Fruit fly (Drosophila melanogaster) whole organism, embryonic: ENCODE measurements around the gene CG1309.
A peak's percentile ranks its signal among the peaks of the same experiment; 100 is the strongest.

Experiments
- Ada2b ChIP-seq: fragments of 200-800 bp; sonication (Bioruptor generic); IDR thresholded peaks from 2 replicates; pipeline ENCODE4 v1.3.6; 2022; ENCODE audit warnings: missing biosample characterization, missing genetic modification characterization
- C15 ChIP-seq: fragments of 200-800 bp; sonication (Bioruptor generic); IDR thresholded peaks from 3 replicates; pipeline ENCODE4 v1.3.6; 2022; ENCODE audit warnings: missing biosample characterization, missing genetic modification characterization
- CG12391 ChIP-seq: fragments of 200-800 bp; sonication (Bioruptor generic); optimal IDR thresholded peaks from 3 replicates; lab custom pipeline; 2018; ENCODE audit warnings: missing biosample characterization, mild to moderate bottlenecking, missing genetic modification characterization, moderate library complexity
- CG12744 ChIP-seq: fragments of 200-800 bp; sonication (Bioruptor generic); optimal IDR thresholded peaks from 2 replicates; lab custom pipeline; 2016; ENCODE audit warnings: missing biosample characterization, missing genetic modification characterization
- CG13123 ChIP-seq: fragments of 200-800 bp; sonication (Bioruptor generic); optimal IDR thresholded peaks from 2 replicates; lab custom pipeline; 2016; ENCODE audit warnings: missing biosample characterization, missing genetic modification characterization
- CG13287 ChIP-seq: fragments of 200-800 bp; sonication (Bioruptor generic); IDR thresholded peaks from 2 replicates; pipeline ENCODE4 v1.3.6; 2022; ENCODE audit warnings: missing biosample characterization, missing genetic modification characterization; ENCODE audit not compliant: partially characterized antibody
- CG13624 ChIP-seq: fragments of 200-800 bp; sonication (Bioruptor generic); optimal IDR thresholded peaks from 2 replicates; lab custom pipeline; 2016; ENCODE audit warnings: missing biosample characterization, missing genetic modification characterization
- CG13894 ChIP-seq: fragments of 200-800 bp; sonication (Bioruptor generic); optimal IDR thresholded peaks from 3 replicates; lab custom pipeline; 2018; ENCODE audit warnings: missing biosample characterization, mild to moderate bottlenecking, missing genetic modification characterization, moderate library complexity
- CG14860 ChIP-seq: fragments of 200-800 bp; sonication (Bioruptor generic); IDR thresholded peaks from 3 replicates; pipeline ENCODE4 v1.3.6; 2022; ENCODE audit warnings: missing biosample characterization, missing genetic modification characterization; ENCODE audit not compliant: partially characterized antibody
- CG14965 ChIP-seq: fragments of 200-800 bp; sonication (Bioruptor generic); optimal IDR thresholded peaks from 2 replicates; lab custom pipeline; 2016; ENCODE audit warnings: missing biosample characterization, missing genetic modification characterization, borderline replicate concordance
- CG17568 ChIP-seq: fragments of 200-800 bp; sonication (Bioruptor generic); optimal IDR thresholded peaks from 2 replicates; lab custom pipeline; 2018; ENCODE audit warnings: missing biosample characterization, mild to moderate bottlenecking, missing genetic modification characterization, moderate library complexity
- CG30431 ChIP-seq: fragments of 200-800 bp; sonication (Bioruptor generic); optimal IDR thresholded peaks from 2 replicates; lab custom pipeline; 2017; ENCODE audit warnings: missing biosample characterization, missing genetic modification characterization
- CG4328 ChIP-seq: fragments of 200-800 bp; sonication (Bioruptor generic); optimal IDR thresholded peaks from 3 replicates; lab custom pipeline; 2017; ENCODE audit warnings: missing biosample characterization, missing genetic modification reagents, missing genetic modification characterization
- CG6765 ChIP-seq: fragments of 200-800 bp; sonication (Bioruptor generic); optimal IDR thresholded peaks from 3 replicates; lab custom pipeline; 2017; ENCODE audit warnings: missing biosample characterization, mild to moderate bottlenecking, missing genetic modification characterization
- CG6854 ChIP-seq: fragments of 200-800 bp; sonication (Bioruptor generic); optimal IDR thresholded peaks from 3 replicates; lab custom pipeline; 2017; ENCODE audit warnings: missing biosample characterization, mild to moderate bottlenecking, missing genetic modification characterization
- CG7987 ChIP-seq: fragments of 200-800 bp; sonication (Bioruptor generic); optimal IDR thresholded peaks from 2 replicates; lab custom pipeline; 2018; ENCODE audit warnings: missing biosample characterization, mild to moderate bottlenecking, missing genetic modification characterization, moderate library complexity
- CG8924 ChIP-seq: fragments of 200-800 bp; optimal IDR thresholded peaks from 3 replicates; lab custom pipeline; 2019; ENCODE audit warnings: missing biosample characterization, mild to moderate bottlenecking, missing genetic modification characterization, moderate library complexity
- Deaf1 ChIP-seq: fragments of 200-800 bp; optimal IDR thresholded peaks from 3 replicates; lab custom pipeline; 2019; ENCODE audit warnings: missing biosample characterization, mild to moderate bottlenecking, missing genetic modification characterization, moderate library complexity
- Doc3 ChIP-seq: fragments of 200-800 bp; sonication (Bioruptor generic); IDR thresholded peaks from 3 replicates; pipeline ENCODE4 v1.3.6; 2022; ENCODE audit warnings: missing biosample characterization, missing genetic modification characterization; ENCODE audit not compliant: partially characterized antibody
- E2f2 ChIP-seq: fragments of 200-800 bp; sonication (Bioruptor generic); IDR thresholded peaks from 2 replicates; pipeline ENCODE4 v1.3.6; 2022; ENCODE audit warnings: missing biosample characterization, missing genetic modification characterization
- Fer1 ChIP-seq: fragments of 200-800 bp; sonication (Bioruptor generic); optimal IDR thresholded peaks from 2 replicates; lab custom pipeline; 2017; ENCODE audit warnings: missing biosample characterization, mild to moderate bottlenecking, missing genetic modification characterization
- Gug ChIP-seq: fragments of 200-800 bp; sonication (Bioruptor generic); IDR thresholded peaks from 4 replicates; pipeline ENCODE4 v1.3.6; 2022; ENCODE audit warnings: missing biosample characterization, missing genetic modification characterization
- Hand ChIP-seq: fragments of 200-800 bp; sonication (Bioruptor generic); optimal IDR thresholded peaks from 2 replicates; lab custom pipeline; 2017; ENCODE audit warnings: mild to moderate bottlenecking, missing biosample characterization, missing genetic modification reagents, missing genetic modification characterization
- Hey ChIP-seq: fragments of 200-800 bp; sonication (Bioruptor generic); optimal IDR thresholded peaks from 3 replicates; lab custom pipeline; 2018; ENCODE audit warnings: missing biosample characterization, mild to moderate bottlenecking, missing genetic modification characterization
- Hsf ChIP-seq: fragments of 200-800 bp; sonication (Bioruptor generic); optimal IDR thresholded peaks from 3 replicates; lab custom pipeline; 2016; ENCODE audit warnings: missing biosample characterization, missing genetic modification characterization
- NFAT ChIP-seq: fragments of 200-800 bp; sonication (Bioruptor generic); IDR thresholded peaks from 2 replicates; pipeline ENCODE4 v1.3.6; 2022; ENCODE audit warnings: missing biosample characterization, missing genetic modification characterization
- Opbp ChIP-seq: fragments of 200-800 bp; sonication (Bioruptor generic); IDR thresholded peaks from 3 replicates; pipeline ENCODE4 v1.3.6; 2022; ENCODE audit warnings: missing biosample characterization, missing genetic modification characterization; ENCODE audit not compliant: partially characterized antibody
- Poxn ChIP-seq: fragments of 200-800 bp; sonication (Bioruptor generic); IDR thresholded peaks from 2 replicates; pipeline ENCODE4 v1.3.6; 2022; ENCODE audit warnings: missing biosample characterization, missing genetic modification characterization
- Sox102F ChIP-seq: fragments of 200-800 bp; sonication (Bioruptor generic); optimal IDR thresholded peaks from 2 replicates; lab custom pipeline; 2018; ENCODE audit warnings: missing biosample characterization, mild to moderate bottlenecking, missing genetic modification characterization, moderate library complexity
- bbx ChIP-seq: fragments of 200-800 bp; sonication (Bioruptor generic); IDR thresholded peaks from 2 replicates; pipeline ENCODE4 v1.3.6; 2022; ENCODE audit warnings: missing biosample characterization, missing genetic modification characterization; ENCODE audit not compliant: partially characterized antibody
- cas ChIP-seq: fragments of 200-800 bp; sonication (Bioruptor generic); IDR thresholded peaks from 2 replicates; pipeline ENCODE4 v1.3.6; 2022; ENCODE audit warnings: missing biosample characterization, missing genetic modification characterization
- chinmo ChIP-seq: fragments of 200-800 bp; sonication (Bioruptor generic); IDR thresholded peaks from 4 replicates; pipeline ENCODE4 v1.3.6; 2022; ENCODE audit warnings: missing biosample characterization, missing genetic modification characterization; ENCODE audit not compliant: partially characterized antibody
- croc ChIP-seq: fragments of 200-800 bp; sonication (Bioruptor generic); conservative IDR thresholded peaks from 3 replicates; pipeline ENCODE4 v1.3.6; 2022; ENCODE audit warnings: missing biosample characterization, missing genetic modification characterization
- danr ChIP-seq: fragments of 200-800 bp; sonication (Bioruptor generic); IDR thresholded peaks from 2 replicates; pipeline ENCODE4 v1.3.6; 2022; ENCODE audit warnings: missing biosample characterization, missing genetic modification characterization
- dati ChIP-seq: fragments of 200-800 bp; sonication (Bioruptor generic); IDR thresholded peaks from 2 replicates; pipeline ENCODE4 v1.3.6; 2022; ENCODE audit warnings: missing biosample characterization, missing genetic modification characterization
- dm ChIP-seq: fragments of 200-800 bp; sonication (Bioruptor generic); optimal IDR thresholded peaks from 3 replicates; lab custom pipeline; 2016; ENCODE audit warnings: missing biosample characterization, missing genetic modification characterization
- en ChIP-seq: fragments of 200-800 bp; sonication (Bioruptor generic); optimal IDR thresholded peaks from 2 replicates; lab custom pipeline; 2016; ENCODE audit warnings: missing biosample characterization, missing genetic modification characterization
- gro ChIP-seq: fragments of 200-800 bp; sonication (Bioruptor generic); optimal IDR thresholded peaks from 2 replicates; lab custom pipeline; 2016; ENCODE audit warnings: missing biosample characterization, missing genetic modification characterization
- gsb-n ChIP-seq: fragments of 200-800 bp; sonication (Bioruptor generic); optimal IDR thresholded peaks from 3 replicates; lab custom pipeline; 2018; ENCODE audit warnings: missing biosample characterization, mild to moderate bottlenecking, missing genetic modification characterization
- ind ChIP-seq: fragments of 200-800 bp; sonication (Bioruptor generic); optimal IDR thresholded peaks from 3 replicates; lab custom pipeline; 2016; ENCODE audit warnings: missing biosample characterization, missing genetic modification characterization
- kay ChIP-seq: fragments of 200-800 bp; sonication (Bioruptor generic); optimal IDR thresholded peaks from 2 replicates; lab custom pipeline; 2016; ENCODE audit warnings: missing biosample characterization, missing genetic modification characterization
- mirr ChIP-seq: fragments of 200-800 bp; sonication (Bioruptor generic); optimal IDR thresholded peaks from 3 replicates; lab custom pipeline; 2018; ENCODE audit warnings: missing biosample characterization, mild to moderate bottlenecking, missing genetic modification characterization
- mld ChIP-seq: fragments of 200-800 bp; sonication (Bioruptor generic); IDR thresholded peaks from 3 replicates; pipeline ENCODE4 v1.3.6; 2022; ENCODE audit warnings: missing biosample characterization, missing genetic modification characterization; ENCODE audit not compliant: partially characterized antibody
- oc ChIP-seq: fragments of 200-800 bp; sonication (Bioruptor generic); optimal IDR thresholded peaks from 2 replicates; lab custom pipeline; 2018; ENCODE audit warnings: missing biosample characterization, mild to moderate bottlenecking, missing genetic modification characterization, moderate library complexity
- onecut ChIP-seq: fragments of 200-800 bp; sonication (Bioruptor generic); IDR thresholded peaks from 2 replicates; pipeline ENCODE4 v1.3.6; 2022; ENCODE audit warnings: missing biosample characterization, missing genetic modification characterization
- p53 ChIP-seq: fragments of 200-800 bp; sonication (Bioruptor generic); optimal IDR thresholded peaks from 2 replicates; lab custom pipeline; 2016; ENCODE audit warnings: missing biosample characterization, missing genetic modification characterization
- pho ChIP-seq: fragments of 200-800 bp; sonication (Bioruptor generic); optimal IDR thresholded peaks from 2 replicates; lab custom pipeline; 2016; ENCODE audit warnings: missing biosample characterization, missing genetic modification characterization
- row ChIP-seq: fragments of 200-800 bp; sonication (Bioruptor generic); IDR thresholded peaks from 3 replicates; pipeline ENCODE4 v1.3.6; 2022; ENCODE audit warnings: missing biosample characterization, missing genetic modification characterization
- toy ChIP-seq: fragments of 200-800 bp; sonication (Bioruptor generic); IDR thresholded peaks from 2 replicates; pipeline ENCODE4 v1.3.6; 2022; ENCODE audit warnings: missing biosample characterization, missing genetic modification characterization
- trh ChIP-seq: fragments of 200-800 bp; sonication (Bioruptor generic); optimal IDR thresholded peaks from 2 replicates; lab custom pipeline; 2016; ENCODE audit warnings: missing biosample characterization, missing genetic modification characterization
- wek ChIP-seq: fragments of 200-800 bp; sonication (Bioruptor generic); optimal IDR thresholded peaks from 3 replicates; lab custom pipeline; 2018; ENCODE audit warnings: missing biosample characterization, mild to moderate bottlenecking, missing genetic modification characterization, moderate library complexity

Gene CG1309

DNA sequence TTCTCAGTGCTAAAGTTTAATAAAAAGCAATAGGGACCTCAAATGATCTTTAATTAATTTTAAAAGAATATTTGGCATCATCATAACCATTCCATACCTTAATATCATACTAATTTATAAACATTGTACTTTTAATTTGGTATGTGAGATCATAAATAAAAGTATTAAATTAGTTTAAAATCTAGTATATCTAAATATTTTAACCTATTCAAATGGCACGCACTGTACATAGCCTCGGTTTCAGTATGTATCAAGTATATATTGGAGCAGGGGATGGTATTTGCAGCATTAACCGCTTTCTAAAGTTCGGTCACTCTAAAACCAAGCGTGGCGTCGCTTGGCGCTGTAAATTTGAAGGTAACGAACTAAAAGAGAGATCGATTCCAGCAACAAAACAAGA lies 16.8 kb upstream of the CG1309 start, which contains the start of gene pav (continued):
- TF ChIP-seq Fer1 (GFP tag; lab: Kevin White, UChicago) (no peak), Ada2b (GFP tag; lab: Robert Waterston, UW) (peak; percentile 56), kay (GFP tag; lab: Kevin White, UChicago) (no peak), pho (no peak), Opbp (GFP tag; lab: Robert Waterston, UW) (0 out of 3 replicates have a peak, but pooled peaks have one; percentile 6), CG12744 (no peak), danr (GFP tag; lab: Robert Waterston, UW) (no peak), ind (GFP tag; lab: Kevin White, UChicago) (peak; percentile 31), CG6854 (GFP tag; lab: Kevin White, UChicago) (no peak), CG8924 (tag; lab: Kevin White, UChicago) (peak; percentile 66), croc (GFP tag; lab: Robert Waterston, UW) (no peak), E2f2 (GFP tag; lab: Robert Waterston, UW) (peak; percentile 93), Poxn (no peak), bbx (GFP tag; lab: Robert Waterston, UW) (no peak), CG30431 (GFP tag; lab: Kevin White, UChicago) (no peak), dati (GFP tag; lab: Robert Waterston, UW) (no peak), trh (GFP tag; lab: Kevin White, UChicago) (no peak), Hand (GFP tag; lab: Kevin White, UChicago) (no peak), CG12391 (tag; lab: Kevin White, UChicago) (peak; percentile 73), Doc3 (GFP tag; lab: Robert Waterston, UW) (no peak), en (GFP tag; lab: Kevin White, UChicago) (no peak), gsb-n (tag; lab: Kevin White, UChicago) (no peak), CG13123 (GFP tag; lab: Kevin White, UChicago) (no peak), onecut (peak; percentile 24; the same call in 1 of the 2 replicates), CG14965 (GFP tag; lab: Kevin White, UChicago) (no peak), wek (no peak), toy (GFP tag; lab: Robert Waterston, UW) (no peak), dm (GFP tag; lab: Kevin White, UChicago) (peak; percentile 51), C15 (GFP tag; lab: Robert Waterston, UW) (no peak), oc (tag; lab: Kevin White, UChicago) (no peak), p53 (GFP tag; lab: Kevin White, UChicago) (no peak), CG7987 (GFP tag; lab: Kevin White, UChicago) (no peak), Hsf (GFP tag; lab: Kevin White, UChicago) (no peak), Hey (tag; lab: Kevin White, UChicago) (no peak), NFAT (GFP tag; lab: Robert Waterston, UW) (peak; percentile 19; the same call in 1 of the 2 replicates), Gug (GFP tag; lab: Robert Waterston, UW) (no peak), CG13894 (tag; lab: Kevin White, UChicago) (no peak), Deaf1 (tag; lab: Kevin White, UChicago) (no peak), row (GFP tag; lab: Robert Waterston, UW) (peak; percentile 82), gro (GFP tag; lab: Kevin White, UChicago) (no peak), CG14860 (GFP tag; lab: Robert Waterston, UW) (no peak), CG13624 (GFP tag; lab: Kevin White, UChicago) (no peak), CG17568 (GFP tag; lab: Kevin White, UChicago) (no peak), chinmo (GFP tag; lab: Robert Waterston, UW) (no peak), CG4328 (no peak), CG13287 (no peak; the same call in 1 of the 2 replicates), Sox102F (no peak), cas (GFP tag; lab: Robert Waterston, UW) (peak; percentile 29; the same call in 1 of the 2 replicates), mirr (GFP tag; lab: Kevin White, UChicago) (no peak), CG6765 (GFP tag; lab: Kevin White, UChicago) (no peak), mld (GFP tag; lab: Robert Waterston, UW) (no peak)
